Worm (Caenorhabditis elegans) whole organism, early embryonic: ENCODE results near the gene ZK250.2.

Experiments
- B0310.2 ChIP-seq: sonication (generic microtip); optimal IDR thresholded peaks from 2 replicates; lab custom pipeline; 2016; ENCODE audit warnings: mild to moderate bottlenecking, missing genetic modification characterization, missing compliant biosample characterization
- F13C5.2 ChIP-seq: sonication (generic microtip); optimal IDR thresholded peaks from 2 replicates; lab custom pipeline; 2017; ENCODE audit warnings: mild to moderate bottlenecking, missing genetic modification characterization, inconsistent platforms, missing compliant biosample characterization
- aly-1 ChIP-seq: sonication (generic microtip); optimal IDR thresholded peaks from 2 replicates; lab custom pipeline; 2016; ENCODE audit warnings: missing genetic modification characterization, missing compliant biosample characterization
- ama-1 ChIP-seq: fragments of 150-350 bp; optimal IDR thresholded peaks from 2 replicates; lab custom pipeline; 2014
- ets-7 ChIP-seq: sonication (generic microtip); optimal IDR thresholded peaks from 2 replicates; lab custom pipeline; 2016; ENCODE audit warnings: missing genotype, missing genetic modification characterization, missing compliant biosample characterization
- flt-1 ChIP-seq: fragments of 200-800 bp; sonication (Bioruptor generic); IDR thresholded peaks from 2 replicates; pipeline ENCODE4 v1.3.6; 2022; ENCODE audit warnings: missing genetic modification characterization, missing compliant biosample characterization
- hmbx-1 ChIP-seq: sonication (generic microtip); optimal IDR thresholded peaks from 2 replicates; lab custom pipeline; 2016; ENCODE audit warnings: mild to moderate bottlenecking, missing genetic modification characterization, missing compliant biosample characterization
- hmg-4 ChIP-seq: fragments of 200-800 bp; sonication (Bioruptor generic); optimal IDR thresholded peaks from 2 replicates; lab custom pipeline; 2018; ENCODE audit warnings: mild to moderate bottlenecking, missing genetic modification characterization, missing compliant biosample characterization
- hnd-1 ChIP-seq: sonication (generic microtip); optimal IDR thresholded peaks from 2 replicates; lab custom pipeline; 2016; ENCODE audit warnings: missing genetic modification characterization, missing compliant biosample characterization
- pes-1 ChIP-seq: fragments of 200-800 bp; sonication (Bioruptor generic); IDR thresholded peaks from 2 replicates; pipeline ENCODE4 v1.3.6; 2022; ENCODE audit warnings: missing genetic modification reagents, missing genetic modification characterization, missing compliant biosample characterization
- scrt-1 ChIP-seq: fragments of 200-800 bp; sonication (Bioruptor generic); IDR thresholded peaks from 2 replicates; pipeline ENCODE4 v1.3.6; 2022; ENCODE audit warnings: missing genetic modification characterization, missing compliant biosample characterization
- sea-1 ChIP-seq: fragments of 200-800 bp; sonication (Bioruptor generic); conservative IDR thresholded peaks from 2 replicates; pipeline ENCODE4 v1.3.6; 2022; ENCODE audit warnings: missing genetic modification characterization, missing compliant biosample characterization
- tbx-11 ChIP-seq: fragments of 200-800 bp; sonication (Bioruptor generic); IDR thresholded peaks from 2 replicates; pipeline ENCODE4 v1.3.6; 2022; ENCODE audit warnings: missing genetic modification characterization, missing compliant biosample characterization
- tbx-37 ChIP-seq: fragments of 200-800 bp; sonication (Bioruptor generic); conservative IDR thresholded peaks from 2 replicates; pipeline ENCODE4 v1.3.6; 2022; ENCODE audit warnings: missing genetic modification reagents, missing genetic modification characterization, missing compliant biosample characterization

DNA sequence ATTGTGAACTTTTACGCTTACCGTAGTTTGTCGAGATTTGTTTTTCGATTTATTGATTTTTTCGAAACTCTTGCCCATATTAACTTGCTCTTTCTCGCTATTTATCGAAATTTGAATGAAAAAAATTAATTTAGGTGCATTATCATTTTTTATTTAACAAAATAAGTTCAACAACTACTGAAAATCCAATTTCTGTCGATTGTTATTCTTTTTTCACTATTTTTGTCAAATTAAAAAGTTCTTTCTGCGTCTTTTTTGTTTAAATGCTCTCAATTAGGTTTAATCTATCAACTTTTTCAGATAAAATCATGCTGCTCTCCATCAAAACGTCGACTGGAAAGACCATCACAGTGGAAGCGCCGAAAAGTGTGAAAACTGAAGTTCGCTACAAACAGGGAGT is 22.3 kb upstream of the ZK250.2 start, which contains the start of gene F52C6.2:
- no peak for TF ChIP-seq tbx-37 (GFP tag; lab: Robert Waterston, UW)
- TF ChIP-seq ama-1 = no peak
- TF ChIP-seq ets-7 = no peak
- no peak for TF ChIP-seq hmbx-1 (tag; lab: Kevin White, UChicago)
- TF ChIP-seq tbx-11 = no peak
- no peak for TF ChIP-seq B0310.2 (tag; lab: Kevin White, UChicago)
- no peak for TF ChIP-seq aly-1 (tag; lab: Kevin White, UChicago)
- TF ChIP-seq flt-1 (GFP tag; lab: Robert Waterston, UW) = no peak
- no peak for TF ChIP-seq sea-1
- no peak for TF ChIP-seq hmg-4 (GFP tag; lab: Kevin White, UChicago)
- TF ChIP-seq pes-1 (GFP tag; lab: Robert Waterston, UW) = no peak
- TF ChIP-seq F13C5.2 = no peak
- no peak for TF ChIP-seq scrt-1 (GFP tag; lab: Robert Waterston, UW)
- no peak for TF ChIP-seq hnd-1
